Worm (Caenorhabditis elegans) whole organism, L3 larva: Measurements from ENCODE around the gene K12D12.4.

Source experiments
- aly-2 ChIP-seq: fragments of 150-350 bp; optimal IDR thresholded peaks from 2 replicates; lab custom pipeline; 2014; ENCODE audit warnings: missing biosample characterization, missing genetic modification characterization
- ama-1 ChIP-seq: fragments of 150-350 bp; optimal IDR thresholded peaks from 2 replicates; lab custom pipeline; 2018
- ceh-16 ChIP-seq: sonication (generic microtip); optimal IDR thresholded peaks from 2 replicates; lab custom pipeline; 2017; ENCODE audit warnings: missing biosample characterization, missing genetic modification characterization
- ceh-82 ChIP-seq: fragments of 150-350 bp; optimal IDR thresholded peaks from 2 replicates; lab custom pipeline; 2014; ENCODE audit warnings: missing biosample characterization, missing genetic modification characterization
- ceh-9 ChIP-seq: sonication (generic microtip); optimal IDR thresholded peaks from 2 replicates; lab custom pipeline; 2018; ENCODE audit warnings: missing biosample characterization, missing genetic modification characterization
- daf-12 ChIP-seq: fragments of 150-350 bp; optimal IDR thresholded peaks from 2 replicates; lab custom pipeline; 2014; ENCODE audit warnings: missing biosample characterization, missing genetic modification reagents, missing genetic modification characterization
- egl-5 ChIP-seq: fragments of 150-350 bp; optimal IDR thresholded peaks from 2 replicates; lab custom pipeline; 2017; ENCODE audit warnings: missing biosample characterization, missing genetic modification reagents, missing genetic modification characterization, inconsistent platforms
- elt-1 ChIP-seq: fragments of 150-350 bp; optimal IDR thresholded peaks from 2 replicates; lab custom pipeline; 2014; ENCODE audit warnings: missing biosample characterization, missing genetic modification characterization
- elt-2 ChIP-seq: sonication (generic microtip); optimal IDR thresholded peaks from 2 replicates; lab custom pipeline; 2016; ENCODE audit warnings: missing genetic modification reagents, mild to moderate bottlenecking, missing genetic modification characterization, missing compliant biosample characterization
- fkh-10 ChIP-seq: sonication (generic microtip); optimal IDR thresholded peaks from 2 replicates; lab custom pipeline; 2017; ENCODE audit warnings: missing biosample characterization, missing genetic modification reagents, missing genetic modification characterization
- fkh-2 ChIP-seq: fragments of 150-350 bp; optimal IDR thresholded peaks from 2 replicates; lab custom pipeline; 2014; ENCODE audit warnings: missing biosample characterization, missing genetic modification reagents, missing genetic modification characterization
- fos-1 ChIP-seq: fragments of 150-350 bp; optimal IDR thresholded peaks from 2 replicates; lab custom pipeline; 2014; ENCODE audit warnings: missing biosample characterization, missing genetic modification characterization
- hmg-11 ChIP-seq: sonication (generic microtip); optimal IDR thresholded peaks from 2 replicates; lab custom pipeline; 2016; ENCODE audit warnings: missing genetic modification characterization, missing compliant biosample characterization
- jun-1 ChIP-seq: fragments of 150-350 bp; optimal IDR thresholded peaks from 2 replicates; lab custom pipeline; 2014; ENCODE audit warnings: missing biosample characterization, missing genetic modification reagents, missing genetic modification characterization
- lin-39 ChIP-seq: fragments of 150-350 bp; optimal IDR thresholded peaks from 2 replicates; lab custom pipeline; 2018; ENCODE audit warnings: missing biosample characterization, missing genetic modification reagents, missing genetic modification characterization
- mml-1 ChIP-seq: fragments of 150-350 bp; sonication (generic microtip); optimal IDR thresholded peaks from 3 replicates; lab custom pipeline; 2014; ENCODE audit warnings: missing biosample characterization, missing genetic modification characterization
- nfya-1 ChIP-seq: sonication (generic microtip); optimal IDR thresholded peaks from 2 replicates; lab custom pipeline; 2017; ENCODE audit warnings: missing genetic modification characterization, mild to moderate bottlenecking, missing compliant biosample characterization, antibody characterized with exemption, moderate library complexity; ENCODE audit not compliant: insufficient read depth
- nhr-11 ChIP-seq: fragments of 150-350 bp; optimal IDR thresholded peaks from 2 replicates; lab custom pipeline; 2014; ENCODE audit warnings: missing biosample characterization, missing genetic modification characterization
- nhr-23 ChIP-seq: fragments of 150-350 bp; optimal IDR thresholded peaks from 2 replicates; lab custom pipeline; 2014; ENCODE audit warnings: missing biosample characterization, missing genetic modification reagents, missing genetic modification characterization
- nhr-25 ChIP-seq: sonication (generic microtip); optimal IDR thresholded peaks from 2 replicates; lab custom pipeline; 2017; ENCODE audit warnings: missing biosample characterization, missing genetic modification characterization
- nhr-43 ChIP-seq: sonication (generic microtip); optimal IDR thresholded peaks from 2 replicates; lab custom pipeline; 2016; ENCODE audit warnings: mild to moderate bottlenecking, missing genetic modification characterization, missing compliant biosample characterization; ENCODE audit not compliant: poor library complexity, severe bottlenecking
- nhr-76 ChIP-seq: fragments of 150-350 bp; sonication (generic microtip); optimal IDR thresholded peaks from 5 replicates; lab custom pipeline; 2014; ENCODE audit warnings: missing biosample characterization, missing genetic modification characterization
- nhr-77 ChIP-seq: fragments of 150-350 bp; optimal IDR thresholded peaks from 2 replicates; lab custom pipeline; 2014; ENCODE audit warnings: missing biosample characterization, missing genetic modification characterization
- pha-4 ChIP-seq: fragments of 150-350 bp; optimal IDR thresholded peaks from 2 replicates; lab custom pipeline; 2014; ENCODE audit warnings: missing biosample characterization, missing genetic modification reagents, missing genetic modification characterization
- pqm-1 ChIP-seq: fragments of 150-350 bp; optimal IDR thresholded peaks from 2 replicates; lab custom pipeline; 2017; ENCODE audit warnings: missing biosample characterization, missing genetic modification characterization, inconsistent platforms
- unc-39 ChIP-seq: sonication (generic microtip); optimal IDR thresholded peaks from 4 replicates; lab custom pipeline; 2017; ENCODE audit warnings: missing biosample characterization, missing genetic modification characterization
- unc-62 ChIP-seq: fragments of 150-350 bp; sonication (generic microtip); optimal IDR thresholded peaks from 4 replicates; lab custom pipeline; 2014; ENCODE audit warnings: missing biosample characterization, missing genetic modification reagents, missing genetic modification characterization

K12D12.4 gene

DNA sequence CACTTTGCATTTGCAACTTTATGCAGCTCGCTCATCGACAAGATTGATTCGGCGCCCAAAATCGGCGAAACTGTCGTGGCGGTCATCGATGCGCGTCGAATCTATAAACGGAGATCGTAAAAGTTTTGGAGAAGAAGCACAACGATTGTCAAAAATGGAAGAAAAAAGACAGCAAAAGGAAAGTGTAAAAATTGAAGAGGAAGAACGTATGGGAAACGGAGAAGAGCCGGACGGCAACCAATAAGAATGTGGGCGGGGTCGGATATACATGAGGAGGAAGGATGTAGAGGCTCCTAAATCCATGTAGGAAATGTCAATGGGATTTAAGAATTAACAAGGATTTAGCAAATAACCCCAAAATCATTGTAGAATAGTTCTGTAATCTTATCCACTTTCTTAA is 35.6 kb upstream of the K12D12.4 start, which contains the start of gene vab-23:
Gene vab-23, minus strand, starts transcription at position 101 of the 400 bp plus-strand sequence.
- TF ChIP-seq nfya-1 (tag; lab: Kevin White, UChicago) (peak; percentile 1), unc-62 (no peak), lin-39 (tag; lab: Kevin White, UChicago) (no peak), nhr-25 (tag; lab: Kevin White, UChicago) (no peak), ama-1 (lab: Kevin White, UChicago) (no peak)

DNA sequence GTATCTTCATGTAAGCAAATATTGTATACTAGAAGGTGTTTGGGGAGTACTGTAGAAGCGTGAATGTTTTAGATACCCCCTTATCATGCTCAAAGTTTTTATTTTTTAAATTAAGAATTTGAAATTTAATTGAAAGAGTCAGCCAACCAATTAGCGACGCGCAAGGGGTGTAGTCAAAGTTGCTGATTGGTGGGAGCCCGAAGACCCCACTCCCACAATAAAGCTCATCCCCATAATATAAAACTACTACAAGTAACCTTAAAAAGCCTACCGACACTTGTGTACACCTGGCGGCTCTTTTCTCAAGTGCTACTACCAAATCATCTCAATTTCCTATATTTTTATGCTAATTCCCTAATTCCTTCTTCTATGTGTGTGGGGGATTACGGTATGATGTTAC is 34.2 kb upstream of the K12D12.4 start:
- peak; percentile 63 for TF ChIP-seq nfya-1 (tag; lab: Kevin White, UChicago)
- TF ChIP-seq nhr-76 (tag; lab: Kevin White, UChicago): no peak

DNA sequence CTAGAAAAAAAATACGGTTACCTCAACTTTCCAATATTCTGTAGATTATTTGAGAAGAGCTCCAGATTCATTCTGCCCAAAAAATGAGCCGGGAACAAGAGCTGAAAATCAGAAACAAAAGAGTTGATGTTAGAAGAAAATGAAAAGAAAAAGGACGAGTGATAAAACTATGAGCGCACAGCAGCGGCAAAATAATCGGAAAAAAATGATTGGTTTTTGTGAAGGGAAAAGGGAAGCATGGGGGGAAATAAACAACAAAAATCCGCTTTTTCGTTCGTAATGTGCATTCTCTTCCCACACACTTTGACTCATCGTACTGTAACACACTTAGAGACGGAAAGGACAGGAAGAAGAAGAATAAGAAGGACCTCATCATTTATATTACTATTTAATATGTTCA is 27.8 kb upstream of the K12D12.4 start, which contains the start of gene ZK930.2:
Gene ZK930.2, minus strand, starts transcription at position 101 of the 400 bp plus-strand sequence.
- no peak for TF ChIP-seq ceh-16 (tag; lab: Kevin White, UChicago)
- TF ChIP-seq unc-39 (tag; lab: Kevin White, UChicago): no peak
- TF ChIP-seq fkh-2 (tag; lab: Kevin White, UChicago): no peak
- TF ChIP-seq nhr-43 (tag; lab: Kevin White, UChicago): no peak
- no peak for TF ChIP-seq nhr-11 (tag; lab: Kevin White, UChicago)
- no peak for TF ChIP-seq daf-12 (tag; lab: Kevin White, UChicago)
- TF ChIP-seq aly-2 (tag; lab: Kevin White, UChicago): no peak
- no peak for TF ChIP-seq ama-1 (lab: Kevin White, UChicago)
- TF ChIP-seq ceh-82: no peak
- TF ChIP-seq fos-1 (tag; lab: Kevin White, UChicago): no peak
- no peak for TF ChIP-seq nhr-77 (tag; lab: Kevin White, UChicago)
- no peak for TF ChIP-seq elt-2 (tag; lab: Kevin White, UChicago)
- TF ChIP-seq egl-5: no peak
- TF ChIP-seq nhr-76 (tag; lab: Kevin White, UChicago): no peak
- TF ChIP-seq pqm-1: no peak

DNA sequence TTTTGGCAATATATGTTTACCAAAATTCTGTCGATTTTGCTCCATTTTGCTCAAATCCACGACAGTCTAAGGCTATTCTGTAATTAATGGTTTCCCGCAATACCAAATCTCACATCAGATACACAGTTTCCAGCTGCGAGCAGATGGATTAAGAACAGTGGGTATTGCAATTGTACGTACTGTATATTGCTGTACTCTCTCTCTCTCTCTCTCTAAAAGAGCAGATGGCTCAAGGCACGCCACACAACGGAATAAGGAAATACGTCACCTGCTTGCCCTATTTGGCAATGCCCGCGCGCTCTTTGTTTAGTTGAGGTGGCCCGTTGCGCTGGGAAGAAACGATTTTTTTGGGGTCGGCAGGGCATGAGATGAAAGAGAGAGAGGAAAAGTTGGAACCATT is 25.1 kb upstream of the K12D12.4 start:
- TF ChIP-seq ama-1 (lab: Kevin White, UChicago): no peak
- no peak for TF ChIP-seq elt-1
- TF ChIP-seq fkh-10: no peak
- TF ChIP-seq ceh-16 (tag; lab: Kevin White, UChicago): no peak
- TF ChIP-seq mml-1: no peak
- TF ChIP-seq ceh-82: no peak

DNA sequence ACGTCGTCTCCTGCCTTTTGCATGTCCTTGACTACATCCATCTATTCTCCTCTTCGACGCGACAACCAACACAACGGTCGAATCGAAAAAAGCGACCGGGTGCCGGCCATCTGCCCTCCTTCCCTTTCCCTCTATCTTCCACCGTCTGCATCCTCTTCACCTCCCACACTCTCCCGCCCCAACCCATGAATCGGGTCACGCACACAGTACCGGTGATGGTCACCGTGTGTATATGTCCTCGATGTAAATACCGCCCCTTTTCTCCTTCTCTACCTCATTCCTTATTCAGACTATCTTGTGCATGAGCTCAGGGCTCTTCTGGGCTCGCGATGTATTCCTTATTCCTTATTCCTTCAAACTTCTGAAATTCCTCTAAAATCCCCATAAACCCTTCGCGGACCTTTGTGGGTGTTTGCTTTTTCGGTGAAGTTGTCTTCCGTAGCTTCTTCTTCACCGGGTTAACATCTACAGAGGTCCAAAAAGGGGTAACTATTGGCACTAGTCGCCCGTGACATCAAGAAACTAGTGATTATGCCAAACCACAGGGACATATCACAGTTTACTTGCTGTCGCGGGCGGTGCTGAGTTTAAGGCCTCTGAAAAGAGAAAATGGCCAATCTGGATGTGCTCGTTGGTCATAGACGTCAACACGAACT is 24.0 kb upstream of the K12D12.4 start:
- TF ChIP-seq pha-4 (tag; lab: Kevin White, UChicago): peak; percentile 29
- TF ChIP-seq elt-2 (tag; lab: Kevin White, UChicago): no peak
- TF ChIP-seq ama-1 (lab: Kevin White, UChicago): peak; percentile 22
- TF ChIP-seq jun-1 (tag; lab: Kevin White, UChicago): no peak
- TF ChIP-seq nhr-23: peak; percentile 64
- peak; percentile 0 for TF ChIP-seq nfya-1 (tag; lab: Kevin White, UChicago)
- peak; percentile 7 for TF ChIP-seq lin-39 (tag; lab: Kevin White, UChicago)
- TF ChIP-seq hmg-11 (tag; lab: Kevin White, UChicago): peak; percentile 27
- TF ChIP-seq nhr-25 (tag; lab: Kevin White, UChicago): peak; percentile 72
- TF ChIP-seq, all 47 proteins: peak for 7

DNA sequence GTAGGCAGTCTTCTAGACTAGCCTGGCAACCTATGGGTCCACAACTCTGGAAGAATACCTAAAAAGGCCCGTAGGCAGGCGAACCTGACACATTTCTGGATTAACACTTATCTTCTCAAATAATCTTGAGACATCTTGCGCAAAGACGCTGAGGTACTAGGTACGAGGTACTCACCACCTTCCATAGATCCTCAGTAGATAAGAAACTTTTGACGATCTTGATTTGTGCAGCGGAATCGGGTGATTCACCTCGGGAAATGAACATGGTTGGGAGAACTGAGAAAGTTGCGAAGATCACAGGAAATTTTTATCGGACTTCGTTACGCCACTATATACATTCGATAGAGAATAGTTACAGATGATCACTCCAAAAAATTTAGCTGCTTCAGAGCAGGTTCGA is 22.6 kb upstream of the K12D12.4 start:
- TF ChIP-seq elt-1 (peak; percentile 82), fos-1 (tag; lab: Kevin White, UChicago) (no peak)
- TF ChIP-seq, all 47 proteins: peak for 1

DNA sequence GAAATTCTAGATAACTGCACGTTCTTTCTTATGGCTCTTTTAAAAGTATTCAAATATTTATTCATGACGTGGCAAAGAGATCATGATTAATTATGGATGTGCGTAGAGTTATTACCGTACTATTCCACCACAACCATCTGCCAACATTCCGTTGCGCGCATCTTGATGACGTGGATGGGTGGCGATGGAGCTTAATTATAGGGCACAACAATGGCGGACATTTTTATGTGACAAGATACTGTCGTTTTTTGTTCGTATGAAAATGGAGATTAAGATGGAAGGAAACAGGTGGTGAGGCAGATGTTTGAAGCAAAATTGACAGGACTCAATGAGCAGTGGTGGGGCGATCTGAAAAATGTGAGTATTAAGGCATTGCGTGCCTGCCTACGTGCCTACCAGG is 22.2 kb upstream of the K12D12.4 start:
- TF ChIP-seq pqm-1 (no peak), ceh-9 (tag; lab: Kevin White, UChicago) (no peak), nhr-11 (tag; lab: Kevin White, UChicago) (no peak), nhr-77 (tag; lab: Kevin White, UChicago) (no peak), nhr-76 (tag; lab: Kevin White, UChicago) (no peak)
